Fruit fly (Drosophila melanogaster): ENCODE results near the gene Ir94b.

DNA sequence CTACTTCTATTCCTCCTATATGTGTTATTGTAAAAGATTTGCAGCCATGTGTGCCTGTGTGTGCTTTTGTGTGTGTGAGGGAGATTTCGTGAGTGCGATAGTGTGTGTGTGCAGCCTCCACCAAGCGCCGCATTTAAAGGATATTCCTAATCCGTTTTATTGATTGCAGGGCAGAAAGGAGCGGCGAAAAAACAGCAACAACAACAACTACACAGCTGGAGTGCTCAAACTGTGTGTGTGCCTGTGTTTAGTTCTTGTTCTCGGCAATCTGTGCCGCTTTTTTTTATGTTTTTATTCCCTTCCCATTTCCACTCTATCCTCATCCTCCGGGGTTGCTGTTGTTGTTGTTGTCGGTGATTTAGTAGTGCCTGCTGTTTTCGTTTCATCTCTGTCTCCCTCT lies 17.4 kb upstream of the Ir94b start:
- TF ChIP-seq pan (optimal IDR thresholded peaks at IDR 0.05) = no peak
- TF ChIP-seq usp (GFP tag; optimal IDR thresholded peaks at IDR 0.05) = no peak
- no peak for TF ChIP-seq CG8478 (optimal IDR thresholded peaks at IDR 0.05)
- TF ChIP-seq EcR (GFP tag; optimal IDR thresholded peaks at IDR 0.05) = no peak
- TF ChIP-seq psq (optimal IDR thresholded peaks at IDR 0.05) = no peak
- TF ChIP-seq Dll (optimal IDR thresholded peaks at IDR 0.05) = no peak

Measured in whole organism.